Worm (Caenorhabditis elegans) whole organism, L4 larva: ENCODE results near the gene C14B1.2.

Experiments
- F26F4.8 ChIP-seq: fragments of 200-800 bp; sonication (Bioruptor generic); conservative IDR thresholded peaks from 2 replicates; pipeline ENCODE4 v1.3.6; 2022; ENCODE audit warnings: missing genetic modification characterization, missing compliant biosample characterization
- ZK337.2 ChIP-seq: fragments of 200-800 bp; sonication (Bioruptor generic); IDR thresholded peaks from 2 replicates; pipeline ENCODE4 v1.3.6; 2022; ENCODE audit warnings: missing genetic modification reagents, missing genetic modification characterization, missing compliant biosample characterization
- ZK546.5 ChIP-seq, 2 experiments: sonication (generic microtip); optimal IDR thresholded peaks; 2 replicates each; lab custom pipeline; 2017; ENCODE audit warnings: missing biosample characterization in 2 of 2, missing genetic modification characterization in 2 of 2
- ama-1 ChIP-seq: fragments of 150-350 bp; optimal IDR thresholded peaks from 2 replicates; lab custom pipeline; 2014; ENCODE audit warnings: inconsistent platforms, mixed read lengths
- ceh-82 ChIP-seq: sonication (generic microtip); optimal IDR thresholded peaks from 2 replicates; lab custom pipeline; 2017; ENCODE audit warnings: missing biosample characterization, missing genetic modification characterization
- ces-1 ChIP-seq: fragments of 150-350 bp; sonication (generic microtip); optimal IDR thresholded peaks from 4 replicates; lab custom pipeline; 2014; ENCODE audit warnings: missing biosample characterization, missing genetic modification reagents, missing genetic modification characterization
- egl-27 ChIP-seq: sonication (generic microtip); optimal IDR thresholded peaks from 3 replicates; lab custom pipeline; 2017; ENCODE audit warnings: missing biosample characterization, missing genetic modification reagents, missing genetic modification characterization
- madf-9 ChIP-seq: fragments of 200-800 bp; sonication (Bioruptor generic); conservative IDR thresholded peaks from 2 replicates; pipeline ENCODE4 v1.3.6; 2022; ENCODE audit warnings: missing genetic modification reagents, missing genetic modification characterization, missing compliant biosample characterization
- nhr-76 ChIP-seq: fragments of 150-350 bp; optimal IDR thresholded peaks from 2 replicates; lab custom pipeline; 2014; ENCODE audit warnings: missing biosample characterization, missing genetic modification characterization
- pha-4 ChIP-seq, 2 experiments: fragments of 150-350 bp in 1 of 2; fragments of 200-800 bp in 1 of 2; sonication (Bioruptor generic) in 1 of 2; IDR thresholded peaks in 1 of 2; optimal IDR thresholded peaks in 1 of 2; 2 replicates each; pipeline versions ENCODE4 v1.3.6 to Lab custom; 2014 to 2022; ENCODE audit warnings: missing genetic modification characterization in 2 of 2, missing genetic modification reagents in 2 of 2, missing biosample characterization in 1 of 2, missing compliant biosample characterization in 1 of 2
- pqm-1 ChIP-seq: sonication (generic microtip); optimal IDR thresholded peaks from 2 replicates; lab custom pipeline; 2017; ENCODE audit warnings: missing biosample characterization, missing genetic modification characterization
- zag-1 ChIP-seq: fragments of 150-350 bp; optimal IDR thresholded peaks from 2 replicates; lab custom pipeline; 2014; ENCODE audit warnings: missing biosample characterization, missing genetic modification characterization

DNA sequence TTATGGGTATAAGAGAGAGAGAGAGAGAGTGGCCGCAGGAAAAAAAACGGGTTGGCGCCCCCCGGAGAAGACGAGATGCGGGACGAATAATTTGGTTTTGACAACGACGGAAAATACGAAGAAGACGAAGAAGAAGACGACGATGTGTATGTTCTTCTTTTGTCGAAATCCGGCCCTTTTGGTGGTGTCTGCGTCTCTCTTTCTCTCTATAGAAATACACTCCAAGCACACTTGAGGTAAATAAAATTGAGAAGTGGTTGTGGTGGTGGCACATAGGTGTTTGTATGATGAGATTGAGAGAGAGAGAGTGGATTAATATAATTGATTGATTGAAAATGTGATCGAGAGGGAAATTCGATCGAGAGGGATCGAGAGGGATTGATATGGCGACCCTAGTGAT is 29.2 kb upstream of the C14B1.2 start:
- no peak for TF ChIP-seq madf-9 (GFP tag; lab: Robert Waterston, UW)
- no peak for TF ChIP-seq ces-1 (GFP tag; lab: Kevin White, UChicago)
- no peak for TF ChIP-seq ceh-82 (tag; lab: Kevin White, UChicago)
- TF ChIP-seq pqm-1 (tag; lab: Kevin White, UChicago): no peak
- no peak for TF ChIP-seq ZK337.2
- TF ChIP-seq egl-27 (tag; lab: Kevin White, UChicago): no peak
- no peak for TF ChIP-seq nhr-76 (tag; lab: Kevin White, UChicago)
- TF ChIP-seq ZK546.5 (tag; optimal IDR thresholded peaks at IDR 0.05; lab: Kevin White, UChicago): no peak
- no peak for TF ChIP-seq pha-4 (GFP tag; IDR thresholded peaks at IDR 0.05; lab: Robert Waterston, UW)
- TF ChIP-seq pha-4 (tag; optimal IDR thresholded peaks at IDR 0.05; lab: Kevin White, UChicago): no peak
- TF ChIP-seq zag-1 (tag; lab: Kevin White, UChicago): no peak
- TF ChIP-seq ama-1: no peak
- TF ChIP-seq F26F4.8 (GFP tag; lab: Robert Waterston, UW): no peak
